Worm (Caenorhabditis elegans) whole organism, mixed stage, embryonic: ENCODE measurements around the gene rpn-12.

Experiments used
- blmp-1 ChIP-seq: fragments of 150-350 bp; optimal IDR thresholded peaks from 2 replicates; lab custom pipeline; 2014; ENCODE audit warnings: missing biosample characterization, missing genetic modification characterization
- drap-1 ChIP-seq: fragments of 200-800 bp; sonication (Bioruptor generic); optimal IDR thresholded peaks from 3 replicates; lab custom pipeline; 2018; ENCODE audit warnings: mild to moderate bottlenecking, missing genetic modification characterization, missing compliant biosample characterization
- elt-1 ChIP-seq: sonication (generic microtip); optimal IDR thresholded peaks from 2 replicates; lab custom pipeline; 2017; ENCODE audit warnings: missing genetic modification characterization, mild to moderate bottlenecking, missing compliant biosample characterization, antibody characterized with exemption, moderate library complexity, borderline replicate concordance; ENCODE audit not compliant: insufficient read depth
- elt-3 ChIP-seq: fragments of 150-350 bp; optimal IDR thresholded peaks from 2 replicates; lab custom pipeline; 2014; ENCODE audit warnings: missing biosample characterization, missing genetic modification characterization
- hlh-1 ChIP-seq: fragments of 150-350 bp; optimal IDR thresholded peaks from 2 replicates; lab custom pipeline; 2014; ENCODE audit warnings: missing biosample characterization, missing genetic modification reagents, missing genetic modification characterization
- pha-4 ChIP-seq: fragments of 150-350 bp; optimal IDR thresholded peaks from 2 replicates; lab custom pipeline; 2018; ENCODE audit warnings: missing biosample characterization, missing genetic modification reagents, missing genetic modification characterization
- sem-2 ChIP-seq: fragments of 200-800 bp; sonication (Bioruptor generic); optimal IDR thresholded peaks from 2 replicates; lab custom pipeline; 2018; ENCODE audit warnings: mild to moderate bottlenecking, missing genetic modification characterization, missing compliant biosample characterization
- sptf-1 ChIP-seq: sonication (generic microtip); optimal IDR thresholded peaks from 2 replicates; lab custom pipeline; 2017; ENCODE audit warnings: mild to moderate bottlenecking, missing genetic modification characterization, moderate library complexity, missing compliant biosample characterization
- ztf-11 ChIP-seq: fragments of 150-350 bp; optimal IDR thresholded peaks from 2 replicates; lab custom pipeline; 2014; ENCODE audit warnings: missing biosample characterization, missing genetic modification characterization

The rpn-12 gene

DNA sequence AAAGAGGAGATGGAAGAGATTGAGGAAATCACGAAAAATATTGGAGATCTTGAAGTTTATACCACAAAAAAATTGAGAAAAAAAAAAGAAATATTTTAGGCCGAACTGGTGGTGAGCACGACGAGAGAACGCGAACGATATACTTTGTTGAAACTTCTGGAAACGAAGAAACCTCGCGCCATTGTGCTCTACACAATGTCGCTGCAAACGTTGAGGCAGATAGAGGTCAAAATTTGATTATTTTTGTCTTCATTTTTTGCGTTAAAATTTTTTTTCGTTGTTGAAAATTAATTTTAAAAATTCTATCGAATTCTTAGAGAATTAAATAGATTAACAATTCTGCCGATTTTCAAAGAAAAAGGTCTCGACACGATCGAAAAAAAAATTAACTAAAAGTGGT lies 47.7 kb downstream of the rpn-12 start:
- TF ChIP-seq elt-3 (tag; lab: Kevin White, UChicago) (no peak), ztf-11 (no peak), pha-4 (no peak), elt-1 (tag; lab: Kevin White, UChicago) (no peak), drap-1 (GFP tag; lab: Kevin White, UChicago) (no peak), sptf-1 (tag; lab: Kevin White, UChicago) (no peak), sem-2 (GFP tag; lab: Kevin White, UChicago) (no peak), hlh-1 (no peak), blmp-1 (tag; lab: Kevin White, UChicago) (no peak)
